Fruit fly (Drosophila melanogaster) whole organism, embryonic: ENCODE measurements around the gene Mco4.

Source experiments
- Aef1 ChIP-seq: fragments of 200-800 bp; sonication (Bioruptor generic); IDR thresholded peaks from 3 replicates; pipeline ENCODE4 v1.3.6; 2022; ENCODE audit warnings: missing biosample characterization, missing genetic modification characterization
- Asciz ChIP-seq: fragments of 200-800 bp; sonication (Bioruptor generic); optimal IDR thresholded peaks from 2 replicates; lab custom pipeline; 2017; ENCODE audit warnings: missing biosample characterization, mild to moderate bottlenecking, missing genetic modification characterization, missing genetic modification reagents
- CG11456 ChIP-seq: fragments of 200-800 bp; sonication (Bioruptor generic); IDR thresholded peaks from 3 replicates; pipeline ENCODE4 v1.3.6; 2022; ENCODE audit warnings: missing biosample characterization, missing genetic modification characterization
- CG12219 ChIP-seq: fragments of 200-800 bp; sonication (Bioruptor generic); optimal IDR thresholded peaks from 3 replicates; lab custom pipeline; 2018; ENCODE audit warnings: missing biosample characterization, mild to moderate bottlenecking, missing genetic modification characterization
- CG14667 ChIP-seq: fragments of 200-800 bp; sonication (Bioruptor generic); IDR thresholded peaks from 2 replicates; pipeline ENCODE4 v1.3.6; 2022; ENCODE audit warnings: missing biosample characterization, missing genetic modification characterization
- CG14860 ChIP-seq: fragments of 200-800 bp; sonication (Bioruptor generic); IDR thresholded peaks from 3 replicates; pipeline ENCODE4 v1.3.6; 2022; ENCODE audit warnings: missing biosample characterization, missing genetic modification characterization; ENCODE audit not compliant: partially characterized antibody
- CG15514 ChIP-seq: fragments of 200-800 bp; sonication (Bioruptor generic); optimal IDR thresholded peaks from 3 replicates; lab custom pipeline; 2017; ENCODE audit warnings: missing biosample characterization, missing genetic modification characterization, mild to moderate bottlenecking, moderate library complexity, missing genetic modification reagents
- CG17361 ChIP-seq: fragments of 200-800 bp; sonication (Bioruptor generic); IDR thresholded peaks from 3 replicates; pipeline ENCODE4 v1.3.6; 2022; ENCODE audit warnings: missing biosample characterization, missing genetic modification characterization
- CG17385 ChIP-seq: fragments of 200-800 bp; sonication (Bioruptor generic); optimal IDR thresholded peaks from 3 replicates; lab custom pipeline; 2018; ENCODE audit warnings: missing biosample characterization, mild to moderate bottlenecking, missing genetic modification characterization
- CG18011 ChIP-seq: fragments of 200-800 bp; sonication (Bioruptor generic); optimal IDR thresholded peaks from 2 replicates; lab custom pipeline; 2017; ENCODE audit warnings: missing biosample characterization, missing genetic modification characterization, mild to moderate bottlenecking, moderate library complexity, missing genotype
- CG2116 ChIP-seq: fragments of 200-800 bp; sonication (Bioruptor generic); optimal IDR thresholded peaks from 3 replicates; lab custom pipeline; 2018; ENCODE audit warnings: missing biosample characterization, mild to moderate bottlenecking, missing genetic modification characterization
- CG4424 ChIP-seq: fragments of 200-800 bp; sonication (Bioruptor generic); optimal IDR thresholded peaks from 3 replicates; lab custom pipeline; 2016; ENCODE audit warnings: missing biosample characterization, missing genetic modification characterization
- CG6689 ChIP-seq: fragments of 200-800 bp; sonication (Bioruptor generic); IDR thresholded peaks from 2 replicates; pipeline ENCODE4 v1.3.6; 2022; ENCODE audit warnings: missing biosample characterization, missing genetic modification characterization
- CG7928 ChIP-seq: fragments of 200-800 bp; sonication (Bioruptor generic); optimal IDR thresholded peaks from 2 replicates; lab custom pipeline; 2017; ENCODE audit warnings: missing biosample characterization, mild to moderate bottlenecking, missing genetic modification characterization
- CG9727 ChIP-seq: fragments of 200-800 bp; sonication (Bioruptor generic); optimal IDR thresholded peaks from 3 replicates; lab custom pipeline; 2017; ENCODE audit warnings: missing biosample characterization, mild to moderate bottlenecking, missing genetic modification characterization
- Camta ChIP-seq: fragments of 200-800 bp; sonication (Bioruptor generic); optimal IDR thresholded peaks from 2 replicates; lab custom pipeline; 2016; ENCODE audit warnings: missing biosample characterization, missing genetic modification characterization
- Dll ChIP-seq: fragments of 200-800 bp; sonication (Bioruptor generic); IDR thresholded peaks from 4 replicates; pipeline ENCODE4 v1.3.6; 2022; ENCODE audit warnings: missing biosample characterization, missing genetic modification characterization; ENCODE audit not compliant: partially characterized antibody
- Fer3 ChIP-seq: fragments of 200-800 bp; sonication (Bioruptor generic); optimal IDR thresholded peaks from 2 replicates; lab custom pipeline; 2018; ENCODE audit warnings: missing biosample characterization, mild to moderate bottlenecking, missing genetic modification characterization, moderate library complexity
- Gug ChIP-seq: fragments of 200-800 bp; sonication (Bioruptor generic); IDR thresholded peaks from 4 replicates; pipeline ENCODE4 v1.3.6; 2022; ENCODE audit warnings: missing biosample characterization, missing genetic modification characterization
- HLH3B ChIP-seq: fragments of 200-800 bp; sonication (Bioruptor generic); IDR thresholded peaks from 2 replicates; pipeline ENCODE4 v1.3.6; 2022; ENCODE audit warnings: missing biosample characterization, missing genetic modification characterization
- HLH4C ChIP-seq: fragments of 200-800 bp; sonication (Bioruptor generic); IDR thresholded peaks from 3 replicates; pipeline ENCODE4 v1.3.6; 2022; ENCODE audit warnings: missing biosample characterization, missing genetic modification characterization; ENCODE audit not compliant: partially characterized antibody
- Hmx ChIP-seq: fragments of 200-800 bp; sonication (Bioruptor generic); optimal IDR thresholded peaks from 2 replicates; lab custom pipeline; 2016; ENCODE audit warnings: missing biosample characterization, missing genetic modification characterization
- MESR4 ChIP-seq: fragments of 200-800 bp; sonication (Bioruptor generic); optimal IDR thresholded peaks from 2 replicates; lab custom pipeline; 2018; ENCODE audit warnings: missing biosample characterization, mild to moderate bottlenecking, missing genetic modification characterization, moderate library complexity
- Nf-YB ChIP-seq: fragments of 200-800 bp; sonication (Bioruptor generic); optimal IDR thresholded peaks from 3 replicates; lab custom pipeline; 2019; ENCODE audit warnings: missing biosample characterization, mild to moderate bottlenecking, missing genetic modification characterization, moderate library complexity
- Oaz ChIP-seq: fragments of 200-800 bp; sonication (Bioruptor generic); IDR thresholded peaks from 2 replicates; pipeline ENCODE4 v1.3.6; 2022; ENCODE audit warnings: missing biosample characterization, missing genetic modification characterization
- Oli ChIP-seq: fragments of 200-800 bp; sonication (Bioruptor generic); optimal IDR thresholded peaks from 2 replicates; lab custom pipeline; 2018; ENCODE audit warnings: missing biosample characterization, mild to moderate bottlenecking, missing genetic modification characterization, moderate library complexity
- Ptx1 ChIP-seq: fragments of 200-800 bp; sonication (Bioruptor generic); IDR thresholded peaks from 2 replicates; pipeline ENCODE4 v1.3.6; 2022; ENCODE audit warnings: missing biosample characterization, missing genetic modification characterization
- Sox102F ChIP-seq: fragments of 200-800 bp; sonication (Bioruptor generic); optimal IDR thresholded peaks from 2 replicates; lab custom pipeline; 2018; ENCODE audit warnings: missing biosample characterization, mild to moderate bottlenecking, missing genetic modification characterization, moderate library complexity
- ase ChIP-seq: fragments of 200-800 bp; sonication (Bioruptor generic); IDR thresholded peaks from 3 replicates; pipeline ENCODE4 v1.3.6; 2022; ENCODE audit warnings: missing biosample characterization, missing genetic modification characterization
- dm ChIP-seq: fragments of 200-800 bp; sonication (Bioruptor generic); optimal IDR thresholded peaks from 3 replicates; lab custom pipeline; 2016; ENCODE audit warnings: missing biosample characterization, missing genetic modification characterization
- dmrt99B ChIP-seq: fragments of 200-800 bp; sonication (Bioruptor generic); optimal IDR thresholded peaks from 2 replicates; lab custom pipeline; 2018; ENCODE audit warnings: missing biosample characterization, mild to moderate bottlenecking, missing genetic modification characterization, moderate library complexity
- exex ChIP-seq: fragments of 200-800 bp; sonication (Bioruptor generic); optimal IDR thresholded peaks from 4 replicates; lab custom pipeline; 2018; ENCODE audit warnings: missing biosample characterization, mild to moderate bottlenecking, missing genetic modification characterization, moderate library complexity
- gsb ChIP-seq: fragments of 200-800 bp; sonication (Bioruptor generic); IDR thresholded peaks from 2 replicates; pipeline ENCODE4 v1.3.6; 2022; ENCODE audit warnings: missing biosample characterization, missing genetic modification characterization
- gsb-n ChIP-seq: fragments of 200-800 bp; sonication (Bioruptor generic); optimal IDR thresholded peaks from 3 replicates; lab custom pipeline; 2018; ENCODE audit warnings: missing biosample characterization, mild to moderate bottlenecking, missing genetic modification characterization
- gt ChIP-seq: fragments of 200-800 bp; sonication (Bioruptor generic); IDR thresholded peaks from 2 replicates; pipeline ENCODE4 v1.3.6; 2022; ENCODE audit warnings: missing biosample characterization, missing genetic modification characterization
- hth ChIP-seq: fragments of >200 bp; optimal IDR thresholded peaks from 2 replicates; lab custom pipeline; 2017; ENCODE audit warnings: inconsistent platforms
- insv ChIP-seq, 2 experiments: fragments of 200-800 bp; sonication (Bioruptor generic); optimal IDR thresholded peaks; 3 replicates each; lab custom pipeline; 2016 to 2018; ENCODE audit warnings: missing biosample characterization in 2 of 2, missing genetic modification characterization in 2 of 2
- lab ChIP-seq: fragments of 200-800 bp; sonication (Bioruptor generic); optimal IDR thresholded peaks from 3 replicates; lab custom pipeline; 2017; ENCODE audit warnings: missing biosample characterization, missing genetic modification characterization, mild to moderate bottlenecking, moderate library complexity, missing genetic modification reagents
- lov ChIP-seq, 2 experiments: fragments of 200-800 bp in 1 of 2; fragments of >200 bp in 1 of 2; sonication (Bioruptor generic) in 1 of 2; IDR thresholded peaks in 1 of 2; optimal IDR thresholded peaks in 1 of 2; 2 replicates in 1 of 2; 3 replicates in 1 of 2; pipeline versions ENCODE4 v1.3.6 to Lab custom; 2017 to 2022; ENCODE audit warnings: missing biosample characterization in 1 of 2, missing genetic modification characterization in 1 of 2
- nau ChIP-seq: fragments of 200-800 bp; sonication (Bioruptor generic); optimal IDR thresholded peaks from 3 replicates; lab custom pipeline; 2017; ENCODE audit warnings: missing biosample characterization, mild to moderate bottlenecking, missing genetic modification characterization, missing genetic modification reagents
- pho ChIP-seq: fragments of 200-800 bp; sonication (Bioruptor generic); optimal IDR thresholded peaks from 2 replicates; lab custom pipeline; 2016; ENCODE audit warnings: missing biosample characterization, missing genetic modification characterization
- pzg ChIP-seq: fragments of 200-800 bp; sonication (Bioruptor generic); optimal IDR thresholded peaks from 3 replicates; lab custom pipeline; 2018; ENCODE audit warnings: missing biosample characterization, mild to moderate bottlenecking, missing genetic modification characterization, moderate library complexity
- run ChIP-seq: fragments of 200-800 bp; sonication (Bioruptor generic); optimal IDR thresholded peaks from 3 replicates; lab custom pipeline; 2018; ENCODE audit warnings: missing biosample characterization, mild to moderate bottlenecking, missing genetic modification characterization
- slp2 ChIP-seq: fragments of 200-800 bp; sonication (Bioruptor generic); optimal IDR thresholded peaks from 2 replicates; lab custom pipeline; 2016; ENCODE audit warnings: missing biosample characterization, missing genetic modification characterization
- sug ChIP-seq: fragments of 200-800 bp; optimal IDR thresholded peaks from 2 replicates; lab custom pipeline; 2019; ENCODE audit warnings: missing biosample characterization, mild to moderate bottlenecking, missing genetic modification characterization, moderate library complexity
- tio ChIP-seq: fragments of 200-800 bp; sonication (Bioruptor generic); optimal IDR thresholded peaks from 2 replicates; lab custom pipeline; 2017; ENCODE audit warnings: missing biosample characterization, missing genetic modification characterization, inconsistent platforms
- tup ChIP-seq: fragments of 200-800 bp; sonication (Bioruptor generic); optimal IDR thresholded peaks from 2 replicates; lab custom pipeline; 2016; ENCODE audit warnings: missing biosample characterization, mild to moderate bottlenecking, missing genetic modification characterization, moderate library complexity

Mco4 gene

dm6 chrX:17826807-17827703, 28.9 kb downstream of the Mco4 start, which contains the start of gene Socs16D (continued):
- TF ChIP-seq Gug (GFP tag; lab: Robert Waterston, UW) (peak; percentile 70; the same call in 2 of the 4 replicates), CG17385 (GFP tag; lab: Kevin White, UChicago) (peak; percentile 10), CG6689 (GFP tag; lab: Robert Waterston, UW) (0 out of 2 replicates have a peak, but pooled peaks have one; percentile 10), Dll (GFP tag; lab: Robert Waterston, UW) (peak; percentile 93), slp2 (GFP tag; lab: Kevin White, UChicago) (no peak), Oli (tag; lab: Kevin White, UChicago) (no peak), CG7928 (no peak), HLH3B (GFP tag; lab: Robert Waterston, UW) (0 out of 2 replicates have a peak, but pooled peaks have one; percentile 5), dmrt99B (peak; percentile 12), CG4424 (no peak), lab (peak; percentile 52), CG14860 (GFP tag; lab: Robert Waterston, UW) (peak; percentile 94), hth (lab: Kevin White, UChicago) (no peak), tio (GFP tag; lab: Kevin White, UChicago) (no peak), gsb (GFP tag; lab: Robert Waterston, UW) (no peak), gt (GFP tag; lab: Robert Waterston, UW) (no peak), exex (tag; lab: Kevin White, UChicago) (peak; percentile 19), gsb-n (no peak), Nf-YB (GFP tag; lab: Kevin White, UChicago) (peak; percentile 10), Ptx1 (peak; percentile 35; the same call in 1 of the 2 replicates), Aef1 (GFP tag; lab: Robert Waterston, UW) (no peak), CG18011 (no peak), Hmx (GFP tag; lab: Kevin White, UChicago) (no peak), CG2116 (GFP tag; lab: Kevin White, UChicago) (peak; percentile 94), HLH4C (GFP tag; lab: Robert Waterston, UW) (peak; percentile 94), CG14667 (GFP tag; lab: Robert Waterston, UW) (no peak), run (peak; percentile 13), Asciz (no peak), CG9727 (GFP tag; lab: Kevin White, UChicago) (peak; percentile 32), CG12219 (GFP tag; lab: Kevin White, UChicago) (no peak), CG11456 (GFP tag; lab: Robert Waterston, UW) (peak; percentile 59; the same call in 1 of the 3 replicates), Oaz (GFP tag; lab: Robert Waterston, UW) (peak; percentile 24; the same call in 1 of the 2 replicates), sug (tag; lab: Kevin White, UChicago) (peak; percentile 48), CG17361 (GFP tag; lab: Robert Waterston, UW) (no peak), Fer3 (tag; lab: Kevin White, UChicago) (peak; percentile 12), insv (GFP tag; optimal IDR thresholded peaks at IDR 0.05; lab: Kevin White, UChicago) (peak; percentile 83 to 97), dm (GFP tag; lab: Kevin White, UChicago) (peak; percentile 56), pho (GFP tag; lab: Kevin White, UChicago) (peak; percentile 48), CG15514 (GFP tag; lab: Kevin White, UChicago) (peak; percentile 81), pzg (peak; percentile 94), Camta (GFP tag; lab: Kevin White, UChicago) (peak; percentile 43), tup (no peak), lov (optimal IDR thresholded peaks at IDR 0.05; lab: Kevin White, UChicago) (no peak), lov (GFP tag; IDR thresholded peaks at IDR 0.05; lab: Robert Waterston, UW) (no peak), Sox102F (GFP tag; lab: Kevin White, UChicago) (no peak), ase (no peak), MESR4 (peak; percentile 92), nau (no peak)
